Worm (Caenorhabditis elegans) whole organism, young adult: ENCODE measurements around the gene msp-40.

ENCODE experiments used
- B0261.1 ChIP-seq: sonication (generic microtip); optimal IDR thresholded peaks from 2 replicates; lab custom pipeline; 2016; ENCODE audit warnings: mild to moderate bottlenecking, missing genetic modification characterization, moderate library complexity, missing compliant biosample characterization
- C06A6.2 ChIP-seq: fragments of 200-800 bp; sonication (Bioruptor generic); conservative IDR thresholded peaks from 2 replicates; pipeline ENCODE4 v1.3.6; 2022; ENCODE audit warnings: missing genetic modification characterization, missing compliant biosample characterization
- C17E4.6 ChIP-seq: fragments of 200-800 bp; sonication (Bioruptor generic); IDR thresholded peaks from 2 replicates; pipeline ENCODE4 v1.3.6; 2022; ENCODE audit warnings: missing genetic modification reagents, missing genetic modification characterization, missing compliant biosample characterization
- F10E7.11 ChIP-seq: sonication (generic microtip); optimal IDR thresholded peaks from 2 replicates; lab custom pipeline; 2017; ENCODE audit warnings: mild to moderate bottlenecking, missing genetic modification characterization, moderate library complexity, missing compliant biosample characterization
- F23B12.7 ChIP-seq: sonication (generic microtip); optimal IDR thresholded peaks from 2 replicates; lab custom pipeline; 2017; ENCODE audit warnings: missing genetic modification characterization, mild to moderate bottlenecking, missing compliant biosample characterization, antibody characterized with exemption, moderate library complexity; ENCODE audit not compliant: insufficient read depth
- K11D2.4 ChIP-seq: fragments of 200-800 bp; sonication (Bioruptor generic); IDR thresholded peaks from 2 replicates; pipeline ENCODE4 v1.3.6; 2022; ENCODE audit warnings: missing genetic modification reagents, missing genetic modification characterization, missing compliant biosample characterization
- T07F8.4 ChIP-seq: sonication (generic microtip); optimal IDR thresholded peaks from 2 replicates; lab custom pipeline; 2016; ENCODE audit warnings: mild to moderate bottlenecking, missing genetic modification characterization, moderate library complexity, missing compliant biosample characterization
- Y56A3A.18 ChIP-seq: fragments of 200-800 bp; sonication (Bioruptor generic); IDR thresholded peaks from 2 replicates; pipeline ENCODE4 v1.3.6; 2022; ENCODE audit warnings: missing genetic modification reagents, missing genetic modification characterization, missing compliant biosample characterization
- Y79H2A.3 ChIP-seq: fragments of 200-800 bp; sonication (Bioruptor generic); conservative IDR thresholded peaks from 2 replicates; pipeline ENCODE4 v1.3.6; 2022; ENCODE audit warnings: missing genetic modification reagents, missing genetic modification characterization, missing compliant biosample characterization
- akir-1 ChIP-seq: fragments of 200-800 bp; sonication (Bioruptor generic); optimal IDR thresholded peaks from 2 replicates; lab custom pipeline; 2018; ENCODE audit warnings: mild to moderate bottlenecking, missing genetic modification characterization, moderate library complexity, missing compliant biosample characterization
- ama-1 ChIP-seq, 3 experiments: fragments of 150-350 bp in 1 of 3; sonication (generic microtip) in 2 of 3; optimal IDR thresholded peaks; 2 replicates each; lab custom pipeline; 2014 to 2018; ENCODE audit warnings: missing biosample characterization in 2 of 3, missing genetic modification characterization in 2 of 3, missing genetic modification reagents in 2 of 3
- atf-7 ChIP-seq: sonication (generic microtip); optimal IDR thresholded peaks from 2 replicates; lab custom pipeline; 2017; ENCODE audit warnings: mild to moderate bottlenecking, missing genetic modification characterization, missing compliant biosample characterization
- attf-3 ChIP-seq: fragments of 200-800 bp; sonication (Bioruptor generic); conservative IDR thresholded peaks from 2 replicates; pipeline ENCODE4 v1.3.6; 2022; ENCODE audit warnings: missing genetic modification reagents, missing genetic modification characterization, missing compliant biosample characterization
- bed-2 ChIP-seq: fragments of 200-800 bp; sonication (Bioruptor generic); IDR thresholded peaks from 2 replicates; pipeline ENCODE4 v1.3.6; 2022; ENCODE audit warnings: missing genetic modification reagents, missing genetic modification characterization, missing compliant biosample characterization
- cebp-2 ChIP-seq: fragments of 200-800 bp; sonication (Bioruptor generic); IDR thresholded peaks from 2 replicates; pipeline ENCODE4 v1.3.6; 2022; ENCODE audit warnings: missing genetic modification characterization, missing compliant biosample characterization
- ceh-27 ChIP-seq: fragments of 200-800 bp; sonication (Bioruptor generic); optimal IDR thresholded peaks from 2 replicates; lab custom pipeline; 2018; ENCODE audit warnings: mild to moderate bottlenecking, missing genetic modification characterization, moderate library complexity, missing compliant biosample characterization
- die-1 ChIP-seq: sonication (generic microtip); optimal IDR thresholded peaks from 2 replicates; lab custom pipeline; 2016; ENCODE audit warnings: missing genotype, mild to moderate bottlenecking, missing genetic modification characterization, missing compliant biosample characterization
- egrh-3 ChIP-seq: fragments of 200-800 bp; sonication (Bioruptor generic); IDR thresholded peaks from 2 replicates; pipeline ENCODE4 v1.3.6; 2022; ENCODE audit warnings: missing genetic modification reagents, missing genetic modification characterization, missing compliant biosample characterization
- ekl-4 ChIP-seq: fragments of 200-800 bp; sonication (Bioruptor generic); IDR thresholded peaks from 2 replicates; pipeline ENCODE4 v1.3.6; 2022; ENCODE audit warnings: missing genetic modification reagents, missing genetic modification characterization, missing compliant biosample characterization
- fkh-3 ChIP-seq: sonication (generic microtip); optimal IDR thresholded peaks from 2 replicates; lab custom pipeline; 2016; ENCODE audit warnings: mild to moderate bottlenecking, missing genetic modification characterization, missing compliant biosample characterization
- gei-17 ChIP-seq: fragments of 200-800 bp; sonication (Bioruptor generic); optimal IDR thresholded peaks from 2 replicates; lab custom pipeline; 2018; ENCODE audit warnings: mild to moderate bottlenecking, missing genetic modification characterization, missing compliant biosample characterization
- hlh-12 ChIP-seq: sonication (generic microtip); optimal IDR thresholded peaks from 2 replicates; lab custom pipeline; 2016; ENCODE audit warnings: missing genetic modification characterization, missing compliant biosample characterization
- hrde-1 ChIP-seq: sonication (generic microtip); optimal IDR thresholded peaks from 2 replicates; lab custom pipeline; 2016; ENCODE audit warnings: missing genetic modification characterization, mild to moderate bottlenecking, missing compliant biosample characterization, moderate library complexity, missing genotype, missing genetic modification reagents, borderline replicate concordance
- lag-1 ChIP-seq: fragments of 200-800 bp; sonication (Bioruptor generic); IDR thresholded peaks from 2 replicates; pipeline ENCODE4 v1.3.6; 2022; ENCODE audit warnings: missing genetic modification reagents, missing genetic modification characterization, missing compliant biosample characterization
- lin-26 ChIP-seq: fragments of 200-800 bp; sonication (Bioruptor generic); IDR thresholded peaks from 2 replicates; pipeline ENCODE4 v1.3.6; 2022; ENCODE audit warnings: missing genetic modification reagents, missing genetic modification characterization, missing compliant biosample characterization
- lin-40 ChIP-seq: sonication (generic microtip); optimal IDR thresholded peaks from 2 replicates; lab custom pipeline; 2016; ENCODE audit warnings: missing genetic modification characterization, mild to moderate bottlenecking, missing compliant biosample characterization, missing genotype, missing genetic modification reagents
- lsy-27 ChIP-seq: sonication (generic microtip); optimal IDR thresholded peaks from 2 replicates; lab custom pipeline; 2017; ENCODE audit warnings: missing genetic modification characterization, mild to moderate bottlenecking, missing compliant biosample characterization, antibody characterized with exemption, missing genotype, borderline replicate concordance; ENCODE audit not compliant: insufficient read depth
- madf-3 ChIP-seq: fragments of 200-800 bp; sonication (Bioruptor generic); IDR thresholded peaks from 2 replicates; pipeline ENCODE4 v1.3.6; 2022; ENCODE audit warnings: missing genetic modification reagents, missing genetic modification characterization, missing compliant biosample characterization
- mes-4 ChIP-seq: sonication (generic microtip); optimal IDR thresholded peaks from 2 replicates; lab custom pipeline; 2016; ENCODE audit warnings: missing genotype, missing genetic modification characterization, missing compliant biosample characterization
- mxl-1 ChIP-seq: sonication (generic microtip); optimal IDR thresholded peaks from 2 replicates; lab custom pipeline; 2016; ENCODE audit warnings: missing genetic modification characterization, missing compliant biosample characterization
- nfya-1 ChIP-seq: sonication (generic microtip); optimal IDR thresholded peaks from 2 replicates; lab custom pipeline; 2017; ENCODE audit warnings: antibody characterized with exemption, missing compliant biosample characterization, missing genetic modification characterization, borderline replicate concordance; ENCODE audit not compliant: insufficient read depth
- nhr-120 ChIP-seq: fragments of 200-800 bp; sonication (Bioruptor generic); IDR thresholded peaks from 2 replicates; pipeline ENCODE4 v1.3.6; 2022; ENCODE audit warnings: missing genetic modification characterization, missing compliant biosample characterization
- nhr-27 ChIP-seq: fragments of 200-800 bp; sonication (Bioruptor generic); optimal IDR thresholded peaks from 2 replicates; lab custom pipeline; 2018; ENCODE audit warnings: mild to moderate bottlenecking, missing genetic modification characterization, moderate library complexity, missing compliant biosample characterization
- nhr-90 ChIP-seq: sonication (generic microtip); optimal IDR thresholded peaks from 2 replicates; lab custom pipeline; 2016; ENCODE audit warnings: missing genotype, mild to moderate bottlenecking, missing genetic modification characterization, missing compliant biosample characterization
- pbrm-1 ChIP-seq: fragments of 200-800 bp; sonication (Bioruptor generic); IDR thresholded peaks from 2 replicates; pipeline ENCODE4 v1.3.6; 2022; ENCODE audit warnings: missing genetic modification reagents, missing genetic modification characterization, missing compliant biosample characterization
- pha-4 ChIP-seq: fragments of 150-350 bp; sonication (generic microtip); optimal IDR thresholded peaks from 2 replicates; lab custom pipeline; 2014; ENCODE audit warnings: missing biosample characterization, missing genetic modification reagents, missing genetic modification characterization
- rcor-1 ChIP-seq: fragments of 200-800 bp; sonication (Bioruptor generic); IDR thresholded peaks from 2 replicates; pipeline ENCODE4 v1.3.6; 2022; ENCODE audit warnings: missing genetic modification reagents, missing genetic modification characterization, missing compliant biosample characterization
- rec-8 ChIP-seq, 2 experiments: sonication (generic microtip); optimal IDR thresholded peaks; 2 replicates each; lab custom pipeline; 2016; ENCODE audit warnings: mild to moderate bottlenecking in 2 of 2, missing genetic modification characterization in 2 of 2, missing genetic modification reagents in 2 of 2, missing genotype in 2 of 2, missing biosample characterization in 1 of 2, missing compliant biosample characterization in 1 of 2, moderate library complexity in 1 of 2
- snpc-1.1 ChIP-seq: sonication (generic microtip); optimal IDR thresholded peaks from 2 replicates; lab custom pipeline; 2017; ENCODE audit warnings: missing genetic modification characterization, mild to moderate bottlenecking, missing compliant biosample characterization, antibody characterized with exemption, moderate library complexity, missing genotype, missing genetic modification reagents; ENCODE audit not compliant: insufficient read depth
- snpc-4 ChIP-seq, 5 experiments: fragments of 150-350 bp in 1 of 5; sonication (generic microtip) in 4 of 5; optimal IDR thresholded peaks; 2 replicates each; lab custom pipeline; 2014 to 2018; ENCODE audit warnings: missing genetic modification characterization in 5 of 5, missing biosample characterization in 3 of 5, antibody characterized with exemption in 2 of 5, mild to moderate bottlenecking in 2 of 5, missing compliant biosample characterization in 2 of 5, missing genotype in 2 of 5, moderate library complexity in 2 of 5, missing genetic modification reagents in 1 of 5
- somi-1 ChIP-seq: fragments of 200-800 bp; sonication (Bioruptor generic); optimal IDR thresholded peaks from 2 replicates; lab custom pipeline; 2018; ENCODE audit warnings: mild to moderate bottlenecking, missing genetic modification characterization, missing compliant biosample characterization
- sptf-2 ChIP-seq: fragments of 200-800 bp; sonication (Bioruptor generic); optimal IDR thresholded peaks from 2 replicates; lab custom pipeline; 2018; ENCODE audit warnings: mild to moderate bottlenecking, missing genetic modification characterization, missing compliant biosample characterization
- tbp1 ChIP-seq: fragments of 200-800 bp; sonication (Bioruptor generic); optimal IDR thresholded peaks from 2 replicates; lab custom pipeline; 2018; ENCODE audit warnings: mild to moderate bottlenecking, missing genetic modification characterization, missing compliant biosample characterization
- xnd-1 ChIP-seq: sonication (generic microtip); optimal IDR thresholded peaks from 2 replicates; lab custom pipeline; 2016; ENCODE audit warnings: missing genotype, missing genetic modification reagents, missing genetic modification characterization, missing compliant biosample characterization
- ztf-25 ChIP-seq: fragments of 200-800 bp; sonication (Bioruptor generic); IDR thresholded peaks from 2 replicates; pipeline ENCODE4 v1.3.6; 2022; ENCODE audit warnings: missing genetic modification reagents, missing genetic modification characterization, missing compliant biosample characterization
- ztf-6 ChIP-seq: fragments of 200-800 bp; sonication (Bioruptor generic); IDR thresholded peaks from 2 replicates; pipeline ENCODE4 v1.3.6; 2022; ENCODE audit warnings: missing genetic modification reagents, missing genetic modification characterization, missing compliant biosample characterization

The msp-40 gene

ce11 chrII:4851594-4852106, 26.4 kb downstream of the msp-40 start, which contains the start of gene dnj-9 (continued):
- peak; percentile 91 for TF ChIP-seq pbrm-1
- peak; percentile 96 for TF ChIP-seq ekl-4 (GFP tag; lab: Robert Waterston, UW)
- TF ChIP-seq K11D2.4 = peak; percentile 94
- peak; percentile 92 for TF ChIP-seq F23B12.7
- TF ChIP-seq egrh-3 (GFP tag; lab: Robert Waterston, UW) = no peak
- no peak for TF ChIP-seq lag-1 (GFP tag; lab: Robert Waterston, UW)
- TF ChIP-seq F10E7.11 (tag; lab: Kevin White, UChicago) = no peak
- TF ChIP-seq snpc-1.1 = peak; percentile 28
- TF ChIP-seq ztf-6 = no peak
- TF ChIP-seq nhr-120 (GFP tag; lab: Robert Waterston, UW) = no peak
- TF ChIP-seq akir-1 (GFP tag; lab: Kevin White, UChicago) = no peak
- peak; percentile 53 for TF ChIP-seq somi-1 (GFP tag; lab: Kevin White, UChicago)
- TF ChIP-seq mxl-1 (tag; lab: Kevin White, UChicago) = no peak
- TF ChIP-seq sptf-2 = no peak
- no peak for TF ChIP-seq hlh-12
- peak; percentile 74 for TF ChIP-seq snpc-4 (GFP tag; optimal IDR thresholded peaks at IDR 0.05; lab: Kevin White, UChicago)
- TF ChIP-seq snpc-4 (tag; optimal IDR thresholded peaks at IDR 0.05; lab: Kevin White, UChicago) = peak in 3 of 4 experiments; percentile 82 to 86 (median 84)
- TF ChIP-seq ztf-25 (GFP tag; lab: Robert Waterston, UW) = 0 out of 2 replicates have a peak, but pooled peaks have one; percentile 41
- TF ChIP-seq rcor-1 (GFP tag; lab: Robert Waterston, UW) = peak; percentile 94
- no peak for TF ChIP-seq bed-2 (GFP tag; lab: Robert Waterston, UW)
- TF ChIP-seq T07F8.4 (tag; lab: Kevin White, UChicago) = peak; percentile 41
- peak; percentile 88 for TF ChIP-seq C17E4.6 (GFP tag; lab: Robert Waterston, UW)
- peak; percentile 82 for TF ChIP-seq atf-7 (tag; lab: Kevin White, UChicago)
- TF ChIP-seq Y79H2A.3 (GFP tag; lab: Robert Waterston, UW) = 0 out of 2 replicates have a peak, but pooled peaks have one; percentile 11
- peak; percentile 92 for TF ChIP-seq madf-3 (GFP tag; lab: Robert Waterston, UW)
- TF ChIP-seq cebp-2 (GFP tag; lab: Robert Waterston, UW) = no peak
- peak; percentile 83 for TF ChIP-seq xnd-1
- TF ChIP-seq fkh-3 (tag; lab: Kevin White, UChicago) = no peak
- peak; percentile 97 for TF ChIP-seq lin-40 (tag; lab: Kevin White, UChicago)
- TF ChIP-seq pha-4 (tag; lab: Kevin White, UChicago) = peak; percentile 94
- peak; percentile 87 for TF ChIP-seq gei-17
- no peak for TF ChIP-seq lsy-27 (tag; lab: Kevin White, UChicago)
- peak; percentile 91 for TF ChIP-seq C06A6.2 (GFP tag; lab: Robert Waterston, UW)
- TF ChIP-seq nfya-1 = no peak
- no peak for TF ChIP-seq nhr-90 (tag; lab: Kevin White, UChicago)
- TF ChIP-seq lin-26 (GFP tag; lab: Robert Waterston, UW) = peak; percentile 40; the same call in 1 of the 2 replicates
- peak; percentile 95 for TF ChIP-seq Y56A3A.18 (GFP tag; lab: Robert Waterston, UW)
- peak; percentile 62 for TF ChIP-seq hrde-1
- peak; percentile 15 for TF ChIP-seq B0261.1 (tag; lab: Kevin White, UChicago)
- peak; percentile 83 for TF ChIP-seq ceh-27 (GFP tag; lab: Kevin White, UChicago)
- TF ChIP-seq rec-8 (tag; optimal IDR thresholded peaks at IDR 0.05; lab: Kevin White, UChicago) = peak in 1 of 2 experiments; percentile 21
- TF ChIP-seq nhr-27 = peak; percentile 41
- peak; percentile 68 for TF ChIP-seq attf-3 (GFP tag; lab: Robert Waterston, UW)
- peak; percentile 75 for TF ChIP-seq tbp1 (GFP tag; lab: Kevin White, UChicago)
- no peak for TF ChIP-seq ama-1 (optimal IDR thresholded peaks at IDR 0.05; lab: Kevin White, UChicago)
- peak in 1 of 2 experiments; percentile 62 for TF ChIP-seq ama-1 (GFP tag; optimal IDR thresholded peaks at IDR 0.05; lab: Kevin White, UChicago)
- TF ChIP-seq die-1 (tag; lab: Kevin White, UChicago) = peak; percentile 53
- TF ChIP-seq mes-4 (tag; lab: Kevin White, UChicago) = peak; percentile 34
